Fruit fly (Drosophila melanogaster) Kc167 (cell line): ENCODE results near the gene CG32262.

ENCODE experiments used
- Myc ChIP-seq: fragments of >200 bp; optimal IDR thresholded peaks from 2 replicates; lab custom pipeline; 2017; ENCODE audit warnings: missing external identifiers
- h ChIP-seq: fragments of >200 bp; optimal IDR thresholded peaks from 3 replicates; lab custom pipeline; 2018; ENCODE audit warnings: missing external identifiers
- psq ChIP-seq: fragments of >200 bp; optimal IDR thresholded peaks from 2 replicates; lab custom pipeline; 2017; ENCODE audit warnings: missing external identifiers

DNA sequence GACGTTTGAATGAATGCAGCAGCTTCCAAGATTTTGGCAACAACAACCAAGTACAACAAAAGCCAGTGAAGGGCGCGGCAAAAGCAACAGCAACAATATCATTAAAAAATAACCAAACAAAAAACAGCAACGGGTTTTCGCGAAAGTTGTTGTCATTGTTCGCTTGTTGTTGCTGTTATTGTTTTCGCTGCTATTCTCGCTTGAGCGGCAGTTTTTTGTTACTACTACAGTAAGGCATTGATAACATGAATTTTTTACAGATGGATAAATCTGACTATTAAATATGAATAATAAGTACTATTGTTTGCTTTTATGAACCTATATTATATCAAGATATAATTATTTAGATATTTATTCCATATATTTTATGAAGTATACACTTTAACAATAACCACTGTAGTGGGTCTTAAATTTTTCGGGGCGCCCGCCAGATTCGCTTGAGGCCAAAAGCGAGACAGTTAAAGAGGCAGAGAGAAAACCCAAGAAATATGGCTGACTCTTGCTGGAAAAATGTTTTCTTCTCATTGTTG, 38.5 kb downstream of the CG32262 start:
- TF ChIP-seq psq (lab: Kevin White, UChicago) (no peak), h (lab: Kevin White, UChicago) (no peak), Myc (lab: Kevin White, UChicago) (no peak)
